Fruit fly (Drosophila melanogaster): ENCODE results near the gene Nrd1.

Nrd1 gene

DNA sequence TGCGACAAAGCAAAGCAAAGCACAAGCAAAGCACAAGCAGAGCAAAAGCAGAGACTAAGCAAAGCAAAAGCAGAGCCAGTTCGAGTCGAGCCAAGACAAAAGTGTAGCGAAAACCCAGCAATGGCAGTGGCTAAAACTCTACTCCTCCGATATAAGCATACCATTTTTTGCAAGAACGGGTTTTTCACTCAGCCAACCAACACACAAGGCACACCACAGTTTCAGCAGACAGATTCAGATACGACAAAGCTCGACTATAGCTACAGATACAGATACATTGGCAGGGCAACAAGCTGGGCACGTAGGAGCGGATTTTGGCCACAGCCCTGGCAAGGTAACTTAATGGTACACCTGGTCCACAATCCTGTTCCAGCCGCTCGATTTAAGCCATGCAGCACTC, 44.9 kb upstream of the Nrd1 start:
- TF ChIP-seq OdsH (GFP tag; optimal IDR thresholded peaks at IDR 0.05) (no peak), woc (GFP tag; optimal IDR thresholded peaks at IDR 0.05) (peak; percentile 21), Vsx2 (GFP tag; optimal IDR thresholded peaks at IDR 0.05; ENCODE audit: partially characterized antibody) (no peak), sv (GFP tag; optimal IDR thresholded peaks at IDR 0.05) (no peak)

DNA sequence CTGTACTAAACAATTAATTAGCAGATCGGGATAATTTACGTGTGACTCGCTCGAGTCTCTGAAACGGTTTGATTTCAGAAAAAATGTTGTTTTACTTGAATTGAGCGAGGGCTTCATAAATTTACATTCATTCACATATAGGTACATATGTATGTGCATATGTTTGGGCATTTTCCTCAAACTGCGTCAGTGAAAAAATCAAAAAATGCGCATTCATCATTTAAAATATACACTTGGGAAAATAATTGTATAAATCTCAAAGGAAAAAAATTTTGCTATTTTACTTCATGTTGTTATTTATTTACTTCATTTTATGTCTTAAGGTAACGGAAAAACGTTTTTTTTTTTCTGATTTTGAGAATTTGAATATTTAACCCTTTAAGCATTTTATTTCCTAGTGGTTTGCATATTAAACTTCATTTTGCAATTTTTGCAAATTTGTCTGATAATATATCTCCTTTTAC, 38.2 kb upstream of the Nrd1 start, which contains the start of gene CG43156:
CG43156 (minus strand) TSS at position 51 of the 464 bp plus-strand sequence.
- TF ChIP-seq brk (GFP tag; optimal IDR thresholded peaks at IDR 0.05) (no peak), fru (GFP tag; optimal IDR thresholded peaks at IDR 0.05) (no peak), CG9705 (GFP tag; optimal IDR thresholded peaks at IDR 0.05) (no peak), lola (GFP tag; optimal IDR thresholded peaks at IDR 0.05) (no peak), OdsH (GFP tag; optimal IDR thresholded peaks at IDR 0.05) (no peak), HLH106 (tag; optimal IDR thresholded peaks at IDR 0.05) (no peak)

- TF ChIP-seq ey (GFP tag; optimal IDR thresholded peaks at IDR 0.05) (peak; percentile 6), Dif (GFP tag; optimal IDR thresholded peaks at IDR 0.05; ENCODE audit: partially characterized antibody) (no peak), fru (GFP tag; optimal IDR thresholded peaks at IDR 0.05) (peak; percentile 83)
Measured at dm6 chrX:11905144-11905543, 36.5 kb upstream of the Nrd1 start, which contains the start of gene Upf1. Gene Upf1 (minus strand): TSS chrX:11905371.

- TF ChIP-seq Dfd (GFP tag; optimal IDR thresholded peaks at IDR 0.05), result peak; percentile 77
- no peak for TF ChIP-seq dl (GFP tag; optimal IDR thresholded peaks at IDR 0.05; ENCODE audit: insufficient read depth in 1 of 2, partially characterized antibody in 2 of 2)
Measured at dm6 chrX:11895141-11895540, 26.4 kb upstream of the Nrd1 start.

DNA sequence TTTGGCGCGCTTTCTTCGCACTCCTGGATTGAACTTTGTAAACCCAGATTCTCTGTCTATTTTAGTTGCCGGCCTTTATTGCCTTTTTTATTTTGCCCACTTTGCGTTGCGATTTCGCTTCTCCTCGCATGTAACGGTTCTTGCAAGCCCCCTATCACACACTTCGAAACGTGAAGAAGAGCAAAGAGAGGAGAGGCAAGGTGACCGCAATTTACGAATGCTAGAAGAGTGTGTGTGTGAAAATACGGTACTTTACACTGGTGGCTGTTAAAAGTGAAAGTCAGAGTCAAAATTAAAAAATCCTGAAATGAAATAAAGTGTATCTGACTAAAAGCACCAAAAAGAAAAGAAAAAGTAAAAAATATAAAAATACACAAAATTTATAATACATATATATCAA, 25.5 kb upstream of the Nrd1 start:
- no peak for TF ChIP-seq Myc (optimal IDR thresholded peaks at IDR 0.05)
- TF ChIP-seq CrebA (GFP tag; optimal IDR thresholded peaks at IDR 0.05; ENCODE audit: borderline replicate concordance), result no peak
- no peak for TF ChIP-seq Hr83 (GFP tag; optimal IDR thresholded peaks at IDR 0.05; ENCODE audit: poor library complexity, severe bottlenecking)
- TF ChIP-seq br (GFP tag; optimal IDR thresholded peaks at IDR 0.05), result no peak
- no peak for TF ChIP-seq tai (GFP tag; optimal IDR thresholded peaks at IDR 0.05)
- TF ChIP-seq jim (GFP tag; optimal IDR thresholded peaks at IDR 0.05), result no peak
- no peak for TF ChIP-seq Mio (GFP tag; optimal IDR thresholded peaks at IDR 0.05)
- no peak for TF ChIP-seq GATAd (GFP tag; optimal IDR thresholded peaks at IDR 0.05)
- TF ChIP-seq Hnf4 (GFP tag; optimal IDR thresholded peaks at IDR 0.05), result no peak
- TF ChIP-seq Hr78 (GFP tag; optimal IDR thresholded peaks at IDR 0.05), result no peak
- no peak for TF ChIP-seq N (GFP tag; optimal IDR thresholded peaks at IDR 0.05)
- TF ChIP-seq Dfd (GFP tag; optimal IDR thresholded peaks at IDR 0.05), result no peak
- no peak for TF ChIP-seq rgr (GFP tag; optimal IDR thresholded peaks at IDR 0.05)
- no peak for TF ChIP-seq Vsx2 (GFP tag; optimal IDR thresholded peaks at IDR 0.05; ENCODE audit: partially characterized antibody)
- no peak for TF ChIP-seq Abd-B (GFP tag; optimal IDR thresholded peaks at IDR 0.05)
- no peak for TF ChIP-seq sv (GFP tag; optimal IDR thresholded peaks at IDR 0.05)
- TF ChIP-seq dsf (GFP tag; optimal IDR thresholded peaks at IDR 0.05; ENCODE audit: borderline replicate concordance), result no peak

DNA sequence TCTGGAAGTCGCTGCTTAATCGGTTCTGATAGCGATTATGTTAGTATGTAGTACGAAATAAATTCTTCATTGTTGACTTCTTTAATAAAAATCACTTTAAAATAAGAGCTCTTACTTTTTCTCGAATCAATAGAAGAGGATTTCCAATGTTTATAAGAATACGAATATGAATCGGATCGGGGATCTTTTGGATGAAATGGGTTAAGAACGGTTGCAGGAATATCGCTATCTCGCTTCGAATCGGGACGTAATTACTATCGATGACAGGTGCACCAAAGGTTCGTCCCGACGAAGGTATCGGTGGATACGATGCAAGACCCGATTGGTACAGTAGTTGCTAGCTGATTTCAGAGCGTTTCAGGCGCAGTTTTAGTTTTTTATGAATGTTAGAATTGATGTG, 24.9 kb upstream of the Nrd1 start, which contains the start of gene wisp:
wisp (plus strand) TSS at position 301 of the 400 bp plus-strand sequence.
- no peak for TF ChIP-seq HLH106 (tag; optimal IDR thresholded peaks at IDR 0.05)
- TF ChIP-seq rgr (GFP tag; optimal IDR thresholded peaks at IDR 0.05), result no peak
- no peak for TF ChIP-seq br (GFP tag; optimal IDR thresholded peaks at IDR 0.05)
- no peak for TF ChIP-seq pan (optimal IDR thresholded peaks at IDR 0.05)
- no peak for TF ChIP-seq Myc (optimal IDR thresholded peaks at IDR 0.05)
- TF ChIP-seq ey (GFP tag; optimal IDR thresholded peaks at IDR 0.05), result no peak

DNA sequence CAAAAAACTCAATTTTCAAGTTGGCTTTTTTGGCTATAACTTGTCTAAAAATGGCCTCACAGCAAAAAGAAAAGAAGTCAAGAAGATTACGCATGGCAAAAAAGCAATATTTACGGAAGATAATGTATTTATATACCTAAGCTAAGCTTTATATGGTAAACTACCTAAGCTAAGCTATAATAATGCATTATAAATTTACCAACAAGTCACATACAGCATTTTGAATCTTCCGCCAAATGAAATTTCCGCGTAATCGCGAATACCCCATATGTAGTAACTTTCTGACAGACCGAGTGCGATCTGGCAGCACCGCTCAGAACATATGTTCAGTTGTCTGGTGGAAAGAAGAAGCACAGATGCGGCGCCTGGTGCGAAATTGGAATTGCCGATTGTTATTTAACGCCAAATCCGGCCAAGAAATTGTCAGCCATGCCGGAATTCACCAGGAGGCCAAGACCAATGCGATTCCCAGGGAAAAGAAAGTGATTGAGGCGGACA, 23.0 kb upstream of the Nrd1 start, which contains the start of gene sicily:
sicily (plus strand) TSS at position 51 of the 498 bp plus-strand sequence.
- TF ChIP-seq Dif (GFP tag; optimal IDR thresholded peaks at IDR 0.05; ENCODE audit: partially characterized antibody) (no peak), dl (GFP tag; optimal IDR thresholded peaks at IDR 0.05; ENCODE audit: insufficient read depth in 1 of 2, partially characterized antibody in 2 of 2) (no peak), Rel (GFP tag; optimal IDR thresholded peaks at IDR 0.05) (no peak), Rel (tag; optimal IDR thresholded peaks at IDR 0.05) (no peak), sage (GFP tag; optimal IDR thresholded peaks at IDR 0.05) (no peak), GATAd (GFP tag; optimal IDR thresholded peaks at IDR 0.05) (no peak), Hr78 (GFP tag; optimal IDR thresholded peaks at IDR 0.05) (no peak), foxo (GFP tag; optimal IDR thresholded peaks at IDR 0.05) (no peak), Vsx2 (GFP tag; optimal IDR thresholded peaks at IDR 0.05; ENCODE audit: partially characterized antibody) (no peak), HLH106 (tag; optimal IDR thresholded peaks at IDR 0.05) (no peak), dmrt93B (GFP tag; optimal IDR thresholded peaks at IDR 0.05) (no peak), dsf (GFP tag; optimal IDR thresholded peaks at IDR 0.05; ENCODE audit: borderline replicate concordance) (no peak), Sp1 (GFP tag; optimal IDR thresholded peaks at IDR 0.05) (no peak), CG9705 (GFP tag; optimal IDR thresholded peaks at IDR 0.05) (no peak), ey (GFP tag; optimal IDR thresholded peaks at IDR 0.05) (no peak), tai (GFP tag; optimal IDR thresholded peaks at IDR 0.05) (no peak), Hr83 (GFP tag; optimal IDR thresholded peaks at IDR 0.05; ENCODE audit: poor library complexity, severe bottlenecking) (no peak), woc (GFP tag; optimal IDR thresholded peaks at IDR 0.05) (no peak), psq (GFP tag; optimal IDR thresholded peaks at IDR 0.05) (no peak), br (GFP tag; optimal IDR thresholded peaks at IDR 0.05) (no peak), fru (GFP tag; optimal IDR thresholded peaks at IDR 0.05) (no peak)

Data from whole organism, wandering third instar larva.